Worm (Caenorhabditis elegans): Measurements from ENCODE around the gene hse-5.

Gene hse-5

DNA sequence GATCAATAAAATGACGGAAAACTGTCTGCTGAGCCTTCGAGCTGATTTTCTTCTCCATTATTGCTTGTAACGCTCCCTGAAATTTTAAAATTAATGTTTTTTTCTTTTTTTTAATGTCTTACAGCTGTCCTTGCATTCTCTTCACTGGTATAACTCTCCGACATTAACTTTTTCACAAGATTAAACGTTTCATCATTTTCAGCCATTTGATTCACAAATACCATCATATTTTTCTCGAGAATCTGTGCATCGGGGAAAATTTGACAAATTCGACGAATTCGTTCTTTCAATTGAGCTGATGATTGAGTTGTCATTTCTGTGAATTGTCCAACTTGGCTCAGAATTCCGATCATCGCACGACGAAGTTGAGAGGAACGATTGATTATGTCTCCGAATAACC lies 35.8 kb upstream of the hse-5 start (continued):
- TF ChIP-seq npax-4 (tag; optimal IDR thresholded peaks at IDR 0.05): no peak

DNA sequence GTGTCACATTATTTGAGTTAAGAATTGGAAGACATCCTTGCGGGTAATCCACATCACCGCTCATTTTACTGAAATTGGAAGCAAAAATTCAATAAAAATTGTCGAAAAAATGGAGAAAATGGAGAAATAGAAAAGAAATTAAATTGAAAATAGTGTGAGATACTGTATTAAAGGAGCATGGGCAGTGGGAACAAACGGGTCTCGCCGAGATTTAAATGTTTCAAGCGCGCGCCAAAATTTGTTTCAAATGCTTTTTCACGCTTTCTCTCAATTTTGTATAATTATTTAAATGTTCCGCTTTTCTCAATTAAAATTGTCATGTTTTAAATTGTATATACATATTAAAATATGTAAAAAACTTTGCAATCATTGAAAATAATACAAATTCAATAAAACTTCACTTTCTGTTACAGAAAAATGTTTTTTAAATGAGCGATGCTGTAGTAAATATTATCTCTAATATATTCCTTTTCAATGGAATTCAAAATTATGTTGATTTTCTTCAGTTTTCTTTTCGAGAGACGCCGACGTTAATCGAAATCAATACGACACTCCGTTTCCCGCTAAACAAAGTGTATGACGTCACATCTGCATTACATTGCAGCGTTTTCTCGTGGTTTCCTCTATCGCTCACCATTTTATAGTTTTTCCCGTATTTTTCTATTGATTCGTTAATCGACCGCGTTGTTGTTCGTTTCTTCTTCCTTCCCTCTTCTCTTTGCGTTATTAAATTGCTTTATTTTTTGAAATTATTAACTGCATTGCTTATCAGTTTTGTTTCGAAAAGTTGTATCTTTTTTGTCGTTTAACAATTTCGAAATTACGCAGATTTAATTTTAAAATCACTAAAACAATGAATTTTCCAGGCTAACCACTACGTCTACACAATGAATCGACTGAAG lies 31.8 kb upstream of the hse-5 start, which contains the start of the genes evl-14 and dcn-1:
evl-14 (minus strand) TSS at position 68 of the 902 bp plus-strand sequence.
dcn-1 (plus strand) TSS at position 852 of the 902 bp plus-strand sequence.
- TF ChIP-seq tbx-2 (tag; optimal IDR thresholded peaks at IDR 0.05) (peak; percentile 15), ceh-48 (tag; optimal IDR thresholded peaks at IDR 0.05) (peak; percentile 63), ceh-9 (tag; optimal IDR thresholded peaks at IDR 0.05) (no peak), hlh-13 (GFP tag; optimal IDR thresholded peaks at IDR 0.05) (no peak), hlh-30 (tag; optimal IDR thresholded peaks at IDR 0.05; ENCODE audit: insufficient read depth) (peak; percentile 63), ceh-45 (GFP tag; IDR thresholded peaks at IDR 0.05) (no peak), zip-5 (tag; optimal IDR thresholded peaks at IDR 0.05) (no peak), ceh-31 (tag; optimal IDR thresholded peaks at IDR 0.05) (peak; percentile 58), fkh-6 (tag; optimal IDR thresholded peaks at IDR 0.05) (no peak), madf-2 (tag; optimal IDR thresholded peaks at IDR 0.05) (no peak), unc-55 (GFP tag; optimal IDR thresholded peaks at IDR 0.05) (peak; percentile 58), elt-2 (tag; optimal IDR thresholded peaks at IDR 0.05) (peak; percentile 32), ceh-30 (tag; optimal IDR thresholded peaks at IDR 0.05) (peak; percentile 12), nfya-1 (tag; optimal IDR thresholded peaks at IDR 0.05) (peak; percentile 27), F13H6.1 (tag; optimal IDR thresholded peaks at IDR 0.05) (no peak), pax-1 (tag; optimal IDR thresholded peaks at IDR 0.05) (peak; percentile 67), C08G9.2 (tag; optimal IDR thresholded peaks at IDR 0.05) (no peak)

ce11 chrIII:4314502-4314901 lies 30.6 kb upstream of the hse-5 start:
- TF ChIP-seq rnt-1 (tag; optimal IDR thresholded peaks at IDR 0.05) (no peak), ceh-45 (GFP tag; IDR thresholded peaks at IDR 0.05) (no peak), ceh-18 (tag; optimal IDR thresholded peaks at IDR 0.05) (no peak), unc-42 (tag; optimal IDR thresholded peaks at IDR 0.05) (no peak), ceh-22 (tag; optimal IDR thresholded peaks at IDR 0.05) (no peak), T23F11.4 (GFP tag; optimal IDR thresholded peaks at IDR 0.05) (no peak), ceh-48 (tag; optimal IDR thresholded peaks at IDR 0.05) (no peak), dve-1 (tag; optimal IDR thresholded peaks at IDR 0.05) (no peak), hlh-30 (tag; optimal IDR thresholded peaks at IDR 0.05; ENCODE audit: insufficient read depth) (no peak), ets-4 (tag; optimal IDR thresholded peaks at IDR 0.05) (no peak)

- TF ChIP-seq Y22D7AL.16 (tag; optimal IDR thresholded peaks at IDR 0.05) (no peak), dmd-4 (tag; optimal IDR thresholded peaks at IDR 0.05; ENCODE audit: borderline replicate concordance) (no peak), nfya-1 (tag; optimal IDR thresholded peaks at IDR 0.05) (peak; percentile 63), ceh-9 (tag; optimal IDR thresholded peaks at IDR 0.05) (no peak), eyg-1 (tag; optimal IDR thresholded peaks at IDR 0.05) (no peak), ceh-45 (GFP tag; IDR thresholded peaks at IDR 0.05) (no peak), hlh-8 (tag; optimal IDR thresholded peaks at IDR 0.05) (no peak), ref-2 (tag; optimal IDR thresholded peaks at IDR 0.05) (no peak), ttx-3 (tag; optimal IDR thresholded peaks at IDR 0.05) (no peak), ceh-18 (tag; optimal IDR thresholded peaks at IDR 0.05) (peak; percentile 36), ceh-31 (tag; optimal IDR thresholded peaks at IDR 0.05) (no peak), unc-86 (tag; optimal IDR thresholded peaks at IDR 0.05) (no peak), ceh-34 (tag; optimal IDR thresholded peaks at IDR 0.05) (no peak), mec-3 (tag; optimal IDR thresholded peaks at IDR 0.05; ENCODE audit: borderline replicate concordance) (no peak), K02D7.2 (tag; optimal IDR thresholded peaks at IDR 0.05) (no peak), unc-42 (tag; optimal IDR thresholded peaks at IDR 0.05) (no peak), rnt-1 (tag; optimal IDR thresholded peaks at IDR 0.05) (no peak), C38D4.7 (GFP tag; optimal IDR thresholded peaks at IDR 0.05) (no peak), pha-2 (tag; optimal IDR thresholded peaks at IDR 0.05) (no peak), nhr-232 (tag; optimal IDR thresholded peaks at IDR 0.05) (no peak), odd-2 (tag; optimal IDR thresholded peaks at IDR 0.05) (no peak), hlh-30 (tag; optimal IDR thresholded peaks at IDR 0.05; ENCODE audit: insufficient read depth) (no peak), lin-11 (tag; optimal IDR thresholded peaks at IDR 0.05) (no peak), pqm-1 (tag; optimal IDR thresholded peaks at IDR 0.05) (no peak), tbx-2 (tag; optimal IDR thresholded peaks at IDR 0.05) (peak; percentile 31), ceh-30 (tag; optimal IDR thresholded peaks at IDR 0.05) (no peak), fkh-6 (tag; optimal IDR thresholded peaks at IDR 0.05) (no peak), unc-55 (GFP tag; optimal IDR thresholded peaks at IDR 0.05) (peak; percentile 81), ahr-1 (tag; optimal IDR thresholded peaks at IDR 0.05) (no peak)
These were observed 27.9 kb upstream of the hse-5 start, which contains the start of gene tag-131 for ce11 chrIII:4317065-4317752. Gene tag-131, plus strand, starts transcription at chrIII:4317702.

Measured in whole organism, late embryonic.